Worm (Caenorhabditis elegans): ENCODE measurements around the gene nhr-211.

DNA sequence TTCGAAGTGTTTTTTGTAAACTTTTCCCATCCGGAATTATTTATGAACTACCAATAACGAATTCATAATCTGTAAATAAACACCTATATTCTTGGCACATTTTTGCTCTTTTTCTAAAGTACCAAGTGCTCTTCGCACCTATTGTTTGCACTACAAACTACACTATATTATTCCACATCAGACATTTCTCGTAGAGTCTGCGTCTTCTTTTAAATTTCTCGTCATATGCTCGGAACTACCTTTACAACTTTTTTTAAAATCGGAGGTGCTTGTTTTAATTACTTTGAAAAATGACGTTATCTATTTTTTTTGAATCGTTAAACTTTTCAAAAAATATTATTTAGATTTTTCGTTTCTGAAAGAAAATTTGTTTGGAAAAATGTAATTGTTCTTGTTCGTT is 22.0 kb upstream of the nhr-211 start, which contains the start of gene nhr-201:
- TF ChIP-seq snpc-4 (tag; optimal IDR thresholded peaks at IDR 0.05) = no peak
- no peak for TF ChIP-seq ztf-11 (tag; optimal IDR thresholded peaks at IDR 0.05)
- no peak for TF ChIP-seq R02D3.7 (tag; optimal IDR thresholded peaks at IDR 0.05)
- no peak for TF ChIP-seq unc-39 (tag; optimal IDR thresholded peaks at IDR 0.05)
- TF ChIP-seq ceh-82 (tag; optimal IDR thresholded peaks at IDR 0.05) = no peak
- TF ChIP-seq unc-62 (GFP tag; optimal IDR thresholded peaks at IDR 0.05) = no peak
- no peak for TF ChIP-seq mdl-1 (tag; optimal IDR thresholded peaks at IDR 0.05)
- TF ChIP-seq lsy-2 (tag; optimal IDR thresholded peaks at IDR 0.05) = no peak
- TF ChIP-seq nhr-12 (tag; optimal IDR thresholded peaks at IDR 0.05) = no peak
- TF ChIP-seq nhr-11 (tag; optimal IDR thresholded peaks at IDR 0.05) = no peak
- no peak for TF ChIP-seq alr-1 (tag; optimal IDR thresholded peaks at IDR 0.05)

All from whole organism, L2 larva.